Fruit fly (Drosophila melanogaster) whole organism, pupa: ENCODE measurements around the gene CG15035.

Experiments used
- CG15710 ChIP-seq: fragments of 200-800 bp; sonication (Bioruptor generic); optimal IDR thresholded peaks from 2 replicates; lab custom pipeline; 2018; ENCODE audit warnings: missing biosample characterization, mild to moderate bottlenecking, missing genetic modification characterization, moderate library complexity
- CG32121 ChIP-seq: fragments of 200-800 bp; sonication (Bioruptor generic); IDR thresholded peaks from 2 replicates; pipeline ENCODE4 v1.3.6; 2022; ENCODE audit warnings: missing biosample characterization, missing genetic modification characterization
- CG4496 ChIP-seq: fragments of 200-800 bp; sonication (Bioruptor generic); IDR thresholded peaks from 3 replicates; pipeline ENCODE4 v1.3.6; 2022; ENCODE audit warnings: missing biosample characterization, missing genetic modification characterization
- EcR ChIP-seq: fragments of 200-800 bp; sonication (Bioruptor generic); optimal IDR thresholded peaks from 3 replicates; lab custom pipeline; 2019; ENCODE audit warnings: missing biosample characterization, missing genetic modification characterization, mild to moderate bottlenecking, moderate library complexity, missing genetic modification reagents

dm6 chrX:7425643-7426042 lies 22.7 kb upstream of the CG15035 start, which contains the start of gene CG32726:
- TF ChIP-seq CG15710: no peak
- no peak for TF ChIP-seq CG32121 (GFP tag; lab: Robert Waterston, UW)
- no peak for TF ChIP-seq CG4496 (GFP tag; lab: Robert Waterston, UW)
- no peak for TF ChIP-seq EcR (GFP tag; lab: Kevin White, UChicago)
